Worm (Caenorhabditis elegans) whole organism, L4 larva: ENCODE data around the gene Y73B6BL.29.

Experiments
- D1046.2 ChIP-seq: fragments of 200-800 bp; sonication (Bioruptor generic); IDR thresholded peaks from 2 replicates; pipeline ENCODE4 v1.3.6; 2022; ENCODE audit warnings: missing genetic modification characterization, missing compliant biosample characterization
- F37D6.2 ChIP-seq: sonication (generic microtip); optimal IDR thresholded peaks from 2 replicates; lab custom pipeline; 2016; ENCODE audit warnings: mild to moderate bottlenecking, missing genetic modification characterization, missing compliant biosample characterization
- T20F7.1 ChIP-seq: fragments of 200-800 bp; sonication (Bioruptor generic); optimal IDR thresholded peaks from 2 replicates; lab custom pipeline; 2018; ENCODE audit warnings: mild to moderate bottlenecking, missing genetic modification characterization, missing compliant biosample characterization
- T26A8.4 ChIP-seq: fragments of 200-800 bp; sonication (Bioruptor generic); IDR thresholded peaks from 2 replicates; pipeline ENCODE4 v1.3.6; 2022; ENCODE audit warnings: missing genetic modification characterization, missing compliant biosample characterization
- Y75B8A.6 ChIP-seq: fragments of 200-800 bp; sonication (Bioruptor generic); IDR thresholded peaks from 2 replicates; pipeline ENCODE4 v1.3.6; 2022; ENCODE audit warnings: missing genetic modification reagents, missing genetic modification characterization, missing compliant biosample characterization
- ZK337.2 ChIP-seq: fragments of 200-800 bp; sonication (Bioruptor generic); IDR thresholded peaks from 2 replicates; pipeline ENCODE4 v1.3.6; 2022; ENCODE audit warnings: missing genetic modification reagents, missing genetic modification characterization, missing compliant biosample characterization
- arid-1 ChIP-seq: fragments of 200-800 bp; sonication (Bioruptor generic); conservative IDR thresholded peaks from 2 replicates; pipeline ENCODE4 v1.3.6; 2022; ENCODE audit warnings: missing genetic modification reagents, missing genetic modification characterization, missing compliant biosample characterization
- ceh-20 ChIP-seq: fragments of 200-800 bp; sonication (Bioruptor generic); IDR thresholded peaks from 2 replicates; pipeline ENCODE4 v1.3.6; 2022; ENCODE audit warnings: missing genetic modification reagents, missing genetic modification characterization, missing compliant biosample characterization
- ceh-28 ChIP-seq: fragments of 150-350 bp; optimal IDR thresholded peaks from 2 replicates; lab custom pipeline; 2014; ENCODE audit warnings: missing biosample characterization, missing genetic modification reagents, missing genetic modification characterization
- ces-1 ChIP-seq: fragments of 150-350 bp; sonication (generic microtip); optimal IDR thresholded peaks from 4 replicates; lab custom pipeline; 2014; ENCODE audit warnings: missing biosample characterization, missing genetic modification reagents, missing genetic modification characterization
- daf-16 ChIP-seq, 3 experiments: sonication (generic microtip); optimal IDR thresholded peaks; 2 replicates each; lab custom pipeline; 2016 to 2017; ENCODE audit warnings: missing genetic modification characterization in 3 of 3, missing genetic modification reagents in 3 of 3, mild to moderate bottlenecking in 2 of 3, missing compliant biosample characterization in 2 of 3, missing biosample characterization in 1 of 3, moderate library complexity in 1 of 3
- daf-19 ChIP-seq: fragments of 200-800 bp; sonication (Bioruptor generic); conservative IDR thresholded peaks from 2 replicates; pipeline ENCODE4 v1.3.6; 2022; ENCODE audit warnings: missing genetic modification characterization, missing compliant biosample characterization
- dmd-6 ChIP-seq: fragments of 200-800 bp; sonication (Bioruptor generic); IDR thresholded peaks from 2 replicates; pipeline ENCODE4 v1.3.6; 2022; ENCODE audit warnings: missing genetic modification reagents, missing genetic modification characterization, missing compliant biosample characterization
- dmd-8 ChIP-seq: fragments of 200-800 bp; sonication (Bioruptor generic); IDR thresholded peaks from 2 replicates; pipeline ENCODE4 v1.3.6; 2022; ENCODE audit warnings: missing genetic modification characterization, missing compliant biosample characterization
- egl-27 ChIP-seq: sonication (generic microtip); optimal IDR thresholded peaks from 3 replicates; lab custom pipeline; 2017; ENCODE audit warnings: missing biosample characterization, missing genetic modification reagents, missing genetic modification characterization
- fkh-10 ChIP-seq: fragments of 150-350 bp; optimal IDR thresholded peaks from 2 replicates; lab custom pipeline; 2014; ENCODE audit warnings: missing biosample characterization, missing genetic modification reagents, missing genetic modification characterization
- jun-1 ChIP-seq: fragments of 150-350 bp; optimal IDR thresholded peaks from 2 replicates; lab custom pipeline; 2014; ENCODE audit warnings: missing biosample characterization, missing genetic modification reagents, missing genetic modification characterization
- lim-7 ChIP-seq: fragments of 200-800 bp; sonication (Bioruptor generic); IDR thresholded peaks from 2 replicates; pipeline ENCODE4 v1.3.6; 2022; ENCODE audit warnings: missing genetic modification characterization, missing compliant biosample characterization
- lin-1 ChIP-seq: fragments of 200-800 bp; sonication (Bioruptor generic); IDR thresholded peaks from 2 replicates; pipeline ENCODE4 v1.3.6; 2022; ENCODE audit warnings: missing genetic modification reagents, missing genetic modification characterization, missing compliant biosample characterization
- lin-13 ChIP-seq: fragments of 150-350 bp; optimal IDR thresholded peaks from 2 replicates; lab custom pipeline; 2014; ENCODE audit warnings: missing biosample characterization, missing genetic modification reagents, missing genetic modification characterization
- lin-15B ChIP-seq: fragments of 150-350 bp; sonication (generic microtip); optimal IDR thresholded peaks from 3 replicates; lab custom pipeline; 2014; ENCODE audit warnings: missing biosample characterization, missing genetic modification characterization
- lin-38 ChIP-seq: fragments of 200-800 bp; sonication (Bioruptor generic); IDR thresholded peaks from 2 replicates; pipeline ENCODE4 v1.3.6; 2022; ENCODE audit warnings: missing genetic modification reagents, missing genetic modification characterization, missing compliant biosample characterization
- lin-39 ChIP-seq: fragments of 150-350 bp; optimal IDR thresholded peaks from 2 replicates; lab custom pipeline; 2014; ENCODE audit warnings: missing biosample characterization, missing genetic modification reagents, missing genetic modification characterization
- madf-9 ChIP-seq: fragments of 200-800 bp; sonication (Bioruptor generic); conservative IDR thresholded peaks from 2 replicates; pipeline ENCODE4 v1.3.6; 2022; ENCODE audit warnings: missing genetic modification reagents, missing genetic modification characterization, missing compliant biosample characterization
- mdt-29 ChIP-seq: fragments of 200-800 bp; sonication (Bioruptor generic); IDR thresholded peaks from 2 replicates; pipeline ENCODE4 v1.3.6; 2022; ENCODE audit warnings: missing genetic modification reagents, missing genetic modification characterization, missing compliant biosample characterization
- mep-1 ChIP-seq: fragments of 150-350 bp; sonication (generic microtip); optimal IDR thresholded peaks from 3 replicates; lab custom pipeline; 2014; ENCODE audit warnings: missing biosample characterization, missing genetic modification characterization
- mes-2 ChIP-seq: sonication (generic microtip); optimal IDR thresholded peaks from 2 replicates; lab custom pipeline; 2016; ENCODE audit warnings: missing genotype, mild to moderate bottlenecking, missing genetic modification characterization, missing compliant biosample characterization; ENCODE audit not compliant: poor library complexity, severe bottlenecking
- mxl-2 ChIP-seq: fragments of 200-800 bp; sonication (Bioruptor generic); conservative IDR thresholded peaks from 2 replicates; pipeline ENCODE4 v1.3.6; 2022; ENCODE audit warnings: missing genetic modification reagents, missing genetic modification characterization, missing compliant biosample characterization
- nhr-102 ChIP-seq: sonication (generic microtip); optimal IDR thresholded peaks from 2 replicates; lab custom pipeline; 2016; ENCODE audit warnings: mild to moderate bottlenecking, missing genetic modification characterization, moderate library complexity, missing compliant biosample characterization
- nhr-11 ChIP-seq: fragments of 150-350 bp; optimal IDR thresholded peaks from 2 replicates; lab custom pipeline; 2014; ENCODE audit warnings: missing biosample characterization, missing genetic modification characterization
- nhr-25 ChIP-seq: sonication (generic microtip); optimal IDR thresholded peaks from 2 replicates; lab custom pipeline; 2017; ENCODE audit warnings: missing genetic modification characterization, mild to moderate bottlenecking, missing compliant biosample characterization, antibody characterized with exemption, moderate library complexity, borderline replicate concordance; ENCODE audit not compliant: insufficient read depth
- nhr-41 ChIP-seq: fragments of 200-800 bp; sonication (Bioruptor generic); IDR thresholded peaks from 2 replicates; pipeline ENCODE4 v1.3.6; 2022; ENCODE audit warnings: missing genetic modification reagents, missing genetic modification characterization, missing compliant biosample characterization
- nhr-42 ChIP-seq: fragments of 200-800 bp; sonication (Bioruptor generic); IDR thresholded peaks from 2 replicates; pipeline ENCODE4 v1.3.6; 2022; ENCODE audit warnings: missing genetic modification characterization, missing compliant biosample characterization
- nhr-6 ChIP-seq: fragments of 150-350 bp; optimal IDR thresholded peaks from 2 replicates; lab custom pipeline; 2014; ENCODE audit warnings: missing biosample characterization, missing genetic modification characterization
- nhr-76 ChIP-seq: fragments of 150-350 bp; optimal IDR thresholded peaks from 2 replicates; lab custom pipeline; 2014; ENCODE audit warnings: missing biosample characterization, missing genetic modification characterization
- nhr-77 ChIP-seq: fragments of 150-350 bp; optimal IDR thresholded peaks from 2 replicates; lab custom pipeline; 2014; ENCODE audit warnings: missing biosample characterization, missing genetic modification characterization
- php-3 ChIP-seq: fragments of 200-800 bp; sonication (Bioruptor generic); IDR thresholded peaks from 2 replicates; pipeline ENCODE4 v1.3.6; 2022; ENCODE audit warnings: missing genetic modification reagents, missing genetic modification characterization, missing compliant biosample characterization
- set-16 ChIP-seq: fragments of 200-800 bp; sonication (Bioruptor generic); IDR thresholded peaks from 2 replicates; pipeline ENCODE4 v1.3.6; 2022; ENCODE audit warnings: missing genetic modification reagents, missing genetic modification characterization, missing compliant biosample characterization
- skn-1 ChIP-seq: fragments of 150-350 bp; optimal IDR thresholded peaks from 2 replicates; lab custom pipeline; 2014; ENCODE audit warnings: missing biosample characterization, missing genetic modification characterization
- snpc-1.2 ChIP-seq: fragments of 200-800 bp; sonication (Bioruptor generic); IDR thresholded peaks from 2 replicates; pipeline ENCODE4 v1.3.6; 2022; ENCODE audit warnings: missing genetic modification reagents, missing genetic modification characterization, missing compliant biosample characterization
- snpc-4 ChIP-seq: fragments of 150-350 bp; optimal IDR thresholded peaks from 2 replicates; lab custom pipeline; 2014; ENCODE audit warnings: missing biosample characterization, missing genetic modification characterization
- spr-3 ChIP-seq: fragments of 200-800 bp; sonication (Bioruptor generic); optimal IDR thresholded peaks from 2 replicates; lab custom pipeline; 2018; ENCODE audit warnings: mild to moderate bottlenecking, missing genetic modification characterization, missing compliant biosample characterization
- unc-130 ChIP-seq: sonication (generic microtip); optimal IDR thresholded peaks from 2 replicates; lab custom pipeline; 2016; ENCODE audit warnings: missing genetic modification reagents, missing genetic modification characterization, missing compliant biosample characterization
- zfp-3 ChIP-seq: fragments of 200-800 bp; sonication (Bioruptor generic); conservative IDR thresholded peaks from 2 replicates; pipeline ENCODE4 v1.3.6; 2022; ENCODE audit warnings: missing genetic modification reagents, missing genetic modification characterization, missing compliant biosample characterization
- ztf-11 ChIP-seq: fragments of 150-350 bp; optimal IDR thresholded peaks from 2 replicates; lab custom pipeline; 2014; ENCODE audit warnings: missing biosample characterization, missing genetic modification characterization
- ztf-7 ChIP-seq: fragments of 150-350 bp; optimal IDR thresholded peaks from 2 replicates; lab custom pipeline; 2014; ENCODE audit warnings: missing biosample characterization, missing genetic modification characterization

The Y73B6BL.29 gene

ce11 chrIV:6320267-6320977 lies 1.3 kb upstream of the Y73B6BL.29 start:
- TF ChIP-seq snpc-1.2 (peak; percentile 66), lin-38 (GFP tag; lab: Robert Waterston, UW) (peak; percentile 40), php-3 (0 out of 2 replicates have a peak, but pooled peaks have one; percentile 16), arid-1 (GFP tag; lab: Robert Waterston, UW) (0 out of 2 replicates have a peak, but pooled peaks have one; percentile 51), ZK337.2 (0 out of 2 replicates have a peak, but pooled peaks have one; percentile 3), dmd-8 (GFP tag; lab: Robert Waterston, UW) (0 out of 2 replicates have a peak, but pooled peaks have one; percentile 17), mdt-29 (GFP tag; lab: Robert Waterston, UW) (0 out of 2 replicates have a peak, but pooled peaks have one; percentile 24), T26A8.4 (GFP tag; lab: Robert Waterston, UW) (0 out of 2 replicates have a peak, but pooled peaks have one; percentile 34)

- peak; percentile 49 for TF ChIP-seq snpc-4
- peak; percentile 87 for TF ChIP-seq ztf-7
- TF ChIP-seq nhr-102: peak; percentile 94
- TF ChIP-seq daf-16 (GFP tag; optimal IDR thresholded peaks at IDR 0.05; lab: Kevin White, UChicago): peak; percentile 60 to 94
- TF ChIP-seq daf-16 (tag; optimal IDR thresholded peaks at IDR 0.05; lab: Kevin White, UChicago): peak; percentile 87
- TF ChIP-seq nhr-42 (GFP tag; lab: Robert Waterston, UW): peak; percentile 94
- peak; percentile 86 for TF ChIP-seq T20F7.1 (GFP tag; lab: Kevin White, UChicago)
- peak; percentile 90 for TF ChIP-seq lin-13 (GFP tag; lab: Kevin White, UChicago)
- peak; percentile 88 for TF ChIP-seq Y75B8A.6 (GFP tag; lab: Robert Waterston, UW)
- no peak for TF ChIP-seq ceh-28 (tag; lab: Kevin White, UChicago)
- TF ChIP-seq mep-1: peak; percentile 96
- TF ChIP-seq zfp-3: peak; percentile 90
- peak; percentile 7 for TF ChIP-seq ztf-11
- TF ChIP-seq lin-15B (tag; lab: Kevin White, UChicago): peak; percentile 56
- no peak for TF ChIP-seq skn-1
- peak; percentile 74 for TF ChIP-seq lim-7
- peak; percentile 98 for TF ChIP-seq T26A8.4 (GFP tag; lab: Robert Waterston, UW)
- TF ChIP-seq ceh-20: peak; percentile 93
- peak; percentile 92 for TF ChIP-seq arid-1 (GFP tag; lab: Robert Waterston, UW)
- peak; percentile 81 for TF ChIP-seq nhr-77 (tag; lab: Kevin White, UChicago)
- TF ChIP-seq jun-1 (tag; lab: Kevin White, UChicago): peak; percentile 88
- TF ChIP-seq D1046.2 (GFP tag; lab: Robert Waterston, UW): peak; percentile 68; the same call in 1 of the 2 replicates
- peak; percentile 96 for TF ChIP-seq dmd-6 (GFP tag; lab: Robert Waterston, UW)
- TF ChIP-seq nhr-76 (tag; lab: Kevin White, UChicago): peak; percentile 31
- peak; percentile 84 for TF ChIP-seq nhr-25
- TF ChIP-seq madf-9 (GFP tag; lab: Robert Waterston, UW): peak; percentile 92
- no peak for TF ChIP-seq daf-19
- peak; percentile 74 for TF ChIP-seq spr-3 (GFP tag; lab: Kevin White, UChicago)
- peak; percentile 95 for TF ChIP-seq lin-1 (GFP tag; lab: Robert Waterston, UW)
- TF ChIP-seq egl-27: no peak
- TF ChIP-seq mes-2 (tag; lab: Kevin White, UChicago): peak; percentile 97
- TF ChIP-seq unc-130 (GFP tag; lab: Kevin White, UChicago): peak; percentile 86
- TF ChIP-seq nhr-11 (tag; lab: Kevin White, UChicago): peak; percentile 95
- TF ChIP-seq fkh-10: peak; percentile 80
- no peak for TF ChIP-seq mxl-2
- TF ChIP-seq F37D6.2 (tag; lab: Kevin White, UChicago): peak; percentile 89
- TF ChIP-seq set-16 (GFP tag; lab: Robert Waterston, UW): peak; percentile 78
- TF ChIP-seq lin-39 (tag; lab: Kevin White, UChicago): no peak
- TF ChIP-seq nhr-6: peak; percentile 93
- peak; percentile 48; the same call in 1 of the 2 replicates for TF ChIP-seq nhr-41
- peak; percentile 52 for TF ChIP-seq ces-1 (GFP tag; lab: Kevin White, UChicago)
Observed at ce11 chrIV:6323654-6324224, 2.0 kb downstream of the Y73B6BL.29 start, which contains the start of gene sqd-1. Gene sqd-1 (plus strand): TSS chrIV:6324174.
